Worm (Caenorhabditis elegans) whole organism, L1 larva: Measurements from ENCODE around the gene mma-1.

Experiments used
- C34B4.2 ChIP-seq: sonication (generic microtip); optimal IDR thresholded peaks from 2 replicates; lab custom pipeline; 2017; ENCODE audit warnings: mild to moderate bottlenecking, missing genetic modification characterization, missing compliant biosample characterization
- F16B12.6 ChIP-seq: fragments of 150-350 bp; optimal IDR thresholded peaks from 2 replicates; lab custom pipeline; 2014; ENCODE audit warnings: missing biosample characterization, missing genetic modification characterization
- Y116A8C.19 ChIP-seq: sonication (generic microtip); optimal IDR thresholded peaks from 2 replicates; lab custom pipeline; 2016; ENCODE audit warnings: missing compliant biosample characterization, missing genetic modification characterization, borderline replicate concordance
- aly-2 ChIP-seq: fragments of 150-350 bp; optimal IDR thresholded peaks from 2 replicates; lab custom pipeline; 2014; ENCODE audit warnings: missing biosample characterization, missing genetic modification characterization
- ama-1 ChIP-seq: fragments of 150-350 bp; optimal IDR thresholded peaks from 2 replicates; lab custom pipeline; 2014
- blmp-1 ChIP-seq: fragments of 150-350 bp; optimal IDR thresholded peaks from 2 replicates; lab custom pipeline; 2014; ENCODE audit warnings: missing biosample characterization, missing genetic modification characterization
- ceh-82 ChIP-seq, 3 experiments: fragments of 150-350 bp in 1 of 3; sonication (generic microtip) in 2 of 3; optimal IDR thresholded peaks; 2 replicates each; lab custom pipeline; 2014 to 2017; ENCODE audit warnings: missing biosample characterization in 3 of 3, missing genetic modification characterization in 3 of 3
- efl-1 ChIP-seq, 4 experiments: fragments of 150-350 bp; optimal IDR thresholded peaks in 3 of 4; peaks in 1 of 4; 1 replicate in 1 of 4; 2 replicates in 3 of 4; lab custom pipeline; 2014; ENCODE audit warnings: missing biosample characterization in 2 of 4, missing genetic modification characterization in 2 of 4, missing genetic modification reagents in 2 of 4
- elt-2 ChIP-seq: sonication (generic microtip); optimal IDR thresholded peaks from 2 replicates; lab custom pipeline; 2016; ENCODE audit warnings: missing genetic modification characterization, mild to moderate bottlenecking, inconsistent platforms, missing compliant biosample characterization, missing genetic modification reagents
- elt-3 ChIP-seq, 6 experiments: fragments of 150-350 bp in 1 of 6; sonication (generic microtip); optimal IDR thresholded peaks; 2 replicates each; lab custom pipeline; 2017 to 2018; ENCODE audit warnings: missing biosample characterization in 6 of 6, missing genetic modification characterization in 6 of 6, inconsistent platforms in 1 of 6
- fkh-10 ChIP-seq: sonication (generic microtip); optimal IDR thresholded peaks from 2 replicates; lab custom pipeline; 2017; ENCODE audit warnings: missing biosample characterization, missing genetic modification reagents, missing genetic modification characterization
- lin-13 ChIP-seq: fragments of 150-350 bp; optimal IDR thresholded peaks from 2 replicates; lab custom pipeline; 2014; ENCODE audit warnings: missing biosample characterization, missing genetic modification reagents, missing genetic modification characterization
- lin-14 ChIP-seq: fragments of 200-800 bp; sonication (Bioruptor generic); optimal IDR thresholded peaks from 2 replicates; lab custom pipeline; 2018; ENCODE audit warnings: mild to moderate bottlenecking, missing genetic modification characterization, moderate library complexity, missing compliant biosample characterization
- lin-15B ChIP-seq: fragments of 150-350 bp; sonication (generic microtip); optimal IDR thresholded peaks from 3 replicates; lab custom pipeline; 2014; ENCODE audit warnings: missing biosample characterization, missing genetic modification characterization
- lin-35 ChIP-seq, 2 experiments: fragments of 150-350 bp; optimal IDR thresholded peaks; 2 replicates each; lab custom pipeline; 2014; ENCODE audit warnings: missing biosample characterization in 2 of 2, missing genetic modification characterization in 2 of 2, missing genetic modification reagents in 2 of 2
- lsy-2 ChIP-seq, 2 experiments: fragments of 150-350 bp; optimal IDR thresholded peaks; 2 replicates each; lab custom pipeline; 2014; ENCODE audit warnings: missing biosample characterization in 2 of 2, missing genetic modification characterization in 2 of 2
- mab-9 ChIP-seq: fragments of 200-800 bp; sonication (Bioruptor generic); IDR thresholded peaks from 2 replicates; pipeline ENCODE4 v1.3.6; 2022; ENCODE audit warnings: missing genetic modification reagents, missing genetic modification characterization, missing compliant biosample characterization
- mef-2 ChIP-seq: fragments of 150-350 bp; optimal IDR thresholded peaks from 2 replicates; lab custom pipeline; 2014; ENCODE audit warnings: missing biosample characterization, missing genetic modification characterization
- nhr-11 ChIP-seq: fragments of 150-350 bp; optimal IDR thresholded peaks from 2 replicates; lab custom pipeline; 2014; ENCODE audit warnings: missing biosample characterization, missing genetic modification characterization
- nhr-20 ChIP-seq: sonication (generic microtip); optimal IDR thresholded peaks from 2 replicates; lab custom pipeline; 2016; ENCODE audit warnings: mild to moderate bottlenecking, missing genetic modification characterization, missing compliant biosample characterization
- nhr-76 ChIP-seq: sonication (generic microtip); optimal IDR thresholded peaks from 2 replicates; lab custom pipeline; 2017; ENCODE audit warnings: missing biosample characterization, missing genetic modification characterization
- nhr-90 ChIP-seq: sonication (generic microtip); optimal IDR thresholded peaks from 2 replicates; lab custom pipeline; 2016; ENCODE audit warnings: mild to moderate bottlenecking, missing genetic modification characterization, missing compliant biosample characterization; ENCODE audit not compliant: poor library complexity
- pax-3 ChIP-seq: fragments of 200-800 bp; sonication (Bioruptor generic); optimal IDR thresholded peaks from 2 replicates; lab custom pipeline; 2018; ENCODE audit warnings: mild to moderate bottlenecking, missing genetic modification characterization, moderate library complexity, missing compliant biosample characterization
- pqm-1 ChIP-seq: sonication (generic microtip); optimal IDR thresholded peaks from 3 replicates; lab custom pipeline; 2017; ENCODE audit warnings: missing biosample characterization, missing genetic modification characterization
- rnt-1 ChIP-seq: sonication (generic microtip); optimal IDR thresholded peaks from 2 replicates; lab custom pipeline; 2016; ENCODE audit warnings: mild to moderate bottlenecking, missing genetic modification characterization, moderate library complexity, missing compliant biosample characterization
- skn-1 ChIP-seq: fragments of 150-350 bp; optimal IDR thresholded peaks from 2 replicates; lab custom pipeline; 2014; ENCODE audit warnings: missing biosample characterization, missing genetic modification characterization
- swsn-7 ChIP-seq: sonication (generic microtip); optimal IDR thresholded peaks from 2 replicates; lab custom pipeline; 2016; ENCODE audit warnings: missing genetic modification characterization, missing compliant biosample characterization
- tlp-1 ChIP-seq: fragments of 150-350 bp; optimal IDR thresholded peaks from 2 replicates; lab custom pipeline; 2014; ENCODE audit warnings: missing biosample characterization, missing genetic modification characterization
- unc-30 ChIP-seq: sonication (generic microtip); optimal IDR thresholded peaks from 2 replicates; lab custom pipeline; 2017; ENCODE audit warnings: missing biosample characterization, missing genetic modification characterization
- zip-4 ChIP-seq: fragments of 200-800 bp; sonication (Bioruptor generic); optimal IDR thresholded peaks from 2 replicates; lab custom pipeline; 2018; ENCODE audit warnings: mild to moderate bottlenecking, missing genetic modification characterization, moderate library complexity, missing compliant biosample characterization
- ztf-4 ChIP-seq: fragments of 150-350 bp; optimal IDR thresholded peaks from 2 replicates; lab custom pipeline; 2014; ENCODE audit warnings: missing biosample characterization, missing genetic modification characterization

The mma-1 gene

DNA sequence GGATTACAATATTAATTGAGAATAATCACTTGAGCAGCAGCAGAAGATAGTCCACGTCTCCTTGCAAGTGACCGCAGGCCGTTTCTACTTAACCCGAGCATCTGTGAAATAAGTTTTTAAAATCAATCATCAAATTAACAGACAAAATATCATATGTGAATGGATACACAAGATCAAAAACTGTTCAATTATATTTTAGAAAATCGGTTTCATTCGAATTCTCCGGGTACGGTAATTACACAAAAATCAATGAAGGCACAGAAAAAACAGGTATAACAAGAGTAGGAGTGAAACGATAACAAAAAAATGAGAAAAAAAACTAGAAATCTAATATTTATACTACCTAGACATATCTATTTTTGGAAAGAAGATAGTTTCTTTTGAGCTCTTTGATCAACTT, at the start of gene mma-1:
TSS of gene mma-1 (minus strand) at position 101 of the 400 bp plus-strand sequence.
- TF ChIP-seq mef-2 (tag; lab: Kevin White, UChicago) (no peak), nhr-20 (tag; lab: Kevin White, UChicago) (no peak), lin-13 (GFP tag; lab: Kevin White, UChicago) (no peak), swsn-7 (tag; lab: Kevin White, UChicago) (no peak), ceh-82 (tag; optimal IDR thresholded peaks at IDR 0.05; lab: Kevin White, UChicago) (no peak), pax-3 (tag; lab: Kevin White, UChicago) (no peak), skn-1 (tag; lab: Kevin White, UChicago) (no peak), tlp-1 (tag; lab: Kevin White, UChicago) (no peak), nhr-11 (tag; lab: Kevin White, UChicago) (no peak), ztf-4 (tag; lab: Kevin White, UChicago) (no peak), mab-9 (GFP tag; lab: Robert Waterston, UW) (no peak), lin-15B (tag; lab: Kevin White, UChicago) (no peak), efl-1 (optimal IDR thresholded peaks at IDR 0.05; lab: Kevin White, UChicago) (no peak), efl-1 (GFP tag; optimal IDR thresholded peaks at IDR 0.05 in 1 of 2; lab: Kevin White, UChicago) (no peak), fkh-10 (GFP tag; lab: Kevin White, UChicago) (no peak), lin-35 (GFP tag; optimal IDR thresholded peaks at IDR 0.05; lab: Kevin White, UChicago) (no peak), aly-2 (tag; lab: Kevin White, UChicago) (no peak)

ce11 chrV:12644500-12644899, 48.4 kb upstream of the mma-1 start, which contains the start of gene F56H9.8:
F56H9.8 (plus strand) TSS chrV:12644800.
- no peak for TF ChIP-seq skn-1 (tag; lab: Kevin White, UChicago)
- peak; percentile 29 for TF ChIP-seq pax-3 (tag; lab: Kevin White, UChicago)
- no peak for TF ChIP-seq C34B4.2 (tag; lab: Kevin White, UChicago)
- TF ChIP-seq, all 84 proteins: peak for 1

- TF ChIP-seq pqm-1 (tag; lab: Kevin White, UChicago) = no peak
- TF ChIP-seq tlp-1 (tag; lab: Kevin White, UChicago) = no peak
Observed at ce11 chrV:12640384-12640783, 44.3 kb upstream of the mma-1 start, which contains the start of gene gpa-8. gpa-8 (minus strand) TSS chrV:12640484.

DNA sequence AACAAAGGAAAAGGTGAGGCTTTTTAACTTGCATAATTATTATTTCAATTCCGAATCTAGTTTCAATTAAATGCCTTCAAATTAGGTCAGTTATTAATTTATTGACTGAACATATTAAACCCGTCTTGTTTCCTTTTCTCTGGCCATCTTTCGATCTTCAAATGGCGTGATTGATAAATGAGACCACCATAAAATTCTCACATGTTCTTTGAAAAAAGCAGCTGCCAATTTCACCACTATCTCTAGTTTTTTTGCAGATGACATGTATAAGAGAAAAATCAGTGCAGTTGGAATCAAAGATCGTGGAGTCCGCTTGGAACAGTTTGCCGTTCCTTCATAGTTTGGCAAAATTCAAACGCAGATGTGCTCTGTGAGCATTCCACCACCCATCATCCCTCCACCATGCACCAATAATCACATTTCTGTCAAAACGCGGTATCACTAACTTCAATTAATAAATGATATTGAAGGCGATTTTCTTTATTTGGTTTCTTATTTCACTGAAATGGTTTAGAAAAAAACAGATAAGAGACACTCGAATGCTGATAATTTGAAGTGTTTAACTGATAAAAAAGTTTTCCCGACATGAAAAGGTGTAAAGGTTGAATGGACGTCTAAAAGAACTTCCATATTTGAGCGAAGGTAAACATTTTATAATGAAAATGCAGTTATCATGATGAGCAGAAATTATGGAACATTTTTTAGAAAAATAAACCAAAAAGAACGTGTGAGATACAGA, 41.8 kb upstream of the mma-1 start:
- no peak for TF ChIP-seq zip-4 (GFP tag; lab: Kevin White, UChicago)
- TF ChIP-seq ceh-82 (tag; optimal IDR thresholded peaks at IDR 0.05; lab: Kevin White, UChicago) = no peak
- TF ChIP-seq lin-35 (GFP tag; optimal IDR thresholded peaks at IDR 0.05; lab: Kevin White, UChicago) = peak in 1 of 2 experiments; percentile 10
- TF ChIP-seq ama-1 (lab: Kevin White, UChicago) = peak; percentile 12
- TF ChIP-seq elt-3 (tag; optimal IDR thresholded peaks at IDR 0.05; lab: Kevin White, UChicago) = peak in 1 of 6 experiments; percentile 3
- peak; percentile 46 for TF ChIP-seq pqm-1 (tag; lab: Kevin White, UChicago)
- peak; percentile 3 for TF ChIP-seq lin-14
- peak; percentile 30 for TF ChIP-seq nhr-90 (tag; lab: Kevin White, UChicago)
- peak; percentile 3 for TF ChIP-seq lin-13 (GFP tag; lab: Kevin White, UChicago)
- TF ChIP-seq unc-30 = no peak
- no peak for TF ChIP-seq nhr-11 (tag; lab: Kevin White, UChicago)
- no peak for TF ChIP-seq F16B12.6 (tag; lab: Kevin White, UChicago)
- no peak for TF ChIP-seq nhr-76 (tag; lab: Kevin White, UChicago)
- TF ChIP-seq rnt-1 = peak; percentile 19
- TF ChIP-seq blmp-1 = peak; percentile 14
- no peak for TF ChIP-seq efl-1 (optimal IDR thresholded peaks at IDR 0.05; lab: Kevin White, UChicago)
- peak in 1 of 2 experiments; percentile 31 for TF ChIP-seq efl-1 (GFP tag; optimal IDR thresholded peaks at IDR 0.05 in 1 of 2; lab: Kevin White, UChicago)
- TF ChIP-seq Y116A8C.19 (tag; lab: Kevin White, UChicago) = no peak
- peak; percentile 86 for TF ChIP-seq elt-2
- no peak for TF ChIP-seq pax-3 (tag; lab: Kevin White, UChicago)
- TF ChIP-seq lsy-2 (tag; optimal IDR thresholded peaks at IDR 0.05; lab: Kevin White, UChicago) = no peak
- TF ChIP-seq, all 84 proteins: peak for 11
